Worm (Caenorhabditis elegans) whole organism, midembryonic: ENCODE results near the gene F54D12.7.

Source experiments
- T22C8.4 ChIP-seq: fragments of 200-800 bp; sonication (Bioruptor generic); IDR thresholded peaks from 2 replicates; pipeline ENCODE4 v1.3.6; 2022; ENCODE audit warnings: missing genetic modification characterization, missing compliant biosample characterization
- cog-1 ChIP-seq: sonication (generic microtip); optimal IDR thresholded peaks from 2 replicates; lab custom pipeline; 2016; ENCODE audit warnings: missing genetic modification characterization, missing compliant biosample characterization
- flt-1 ChIP-seq: fragments of 200-800 bp; sonication (Bioruptor generic); IDR thresholded peaks from 2 replicates; pipeline ENCODE4 v1.3.6; 2022; ENCODE audit warnings: missing genetic modification characterization, missing compliant biosample characterization
- klf-2 ChIP-seq: fragments of 200-800 bp; sonication (Bioruptor generic); conservative IDR thresholded peaks from 2 replicates; pipeline ENCODE4 v1.3.6; 2022; ENCODE audit warnings: missing genetic modification reagents, missing genetic modification characterization, missing compliant biosample characterization
- med-1 ChIP-seq: sonication (generic microtip); optimal IDR thresholded peaks from 2 replicates; lab custom pipeline; 2017; ENCODE audit warnings: missing genetic modification characterization, mild to moderate bottlenecking, missing compliant biosample characterization, antibody characterized with exemption, missing genetic modification reagents; ENCODE audit not compliant: insufficient read depth
- ref-1 ChIP-seq: fragments of 200-800 bp; sonication (Bioruptor generic); conservative IDR thresholded peaks from 2 replicates; pipeline ENCODE4 v1.3.6; 2022; ENCODE audit warnings: missing genetic modification reagents, missing genetic modification characterization, missing compliant biosample characterization
- tab-1 ChIP-seq: fragments of 200-800 bp; sonication (Bioruptor generic); IDR thresholded peaks from 2 replicates; pipeline ENCODE4 v1.3.6; 2022; ENCODE audit warnings: missing genetic modification characterization, missing compliant biosample characterization
- ztf-23 ChIP-seq: fragments of 200-800 bp; sonication (Bioruptor generic); IDR thresholded peaks from 2 replicates; pipeline ENCODE4 v1.3.6; 2022; ENCODE audit warnings: missing genetic modification reagents, missing genetic modification characterization, missing compliant biosample characterization
- ztf-29 ChIP-seq: fragments of 200-800 bp; sonication (Bioruptor generic); IDR thresholded peaks from 2 replicates; pipeline ENCODE4 v1.3.6; 2022; ENCODE audit warnings: missing genetic modification reagents, missing genetic modification characterization, missing compliant biosample characterization

The F54D12.7 gene

ce11 chrII:1385280-1385679 lies at the start of gene F54D12.7:
F54D12.7 (minus strand) TSS chrII:1385380.
- no peak for TF ChIP-seq ztf-29 (GFP tag; lab: Robert Waterston, UW)
- TF ChIP-seq T22C8.4, result no peak
- no peak for TF ChIP-seq cog-1 (tag; lab: Kevin White, UChicago)
- TF ChIP-seq tab-1 (GFP tag; lab: Robert Waterston, UW), result no peak
- no peak for TF ChIP-seq med-1 (GFP tag; lab: Kevin White, UChicago)
- no peak for TF ChIP-seq ztf-23 (GFP tag; lab: Robert Waterston, UW)

ce11 chrII:1423660-1424059 lies 38.5 kb upstream of the F54D12.7 start, which contains the start of gene Y51H7C.10:
Y51H7C.10 (minus strand) TSS chrII:1423760.
- no peak for TF ChIP-seq ztf-29 (GFP tag; lab: Robert Waterston, UW)
- no peak for TF ChIP-seq ztf-23 (GFP tag; lab: Robert Waterston, UW)
- no peak for TF ChIP-seq cog-1 (tag; lab: Kevin White, UChicago)
- no peak for TF ChIP-seq T22C8.4
- no peak for TF ChIP-seq med-1 (GFP tag; lab: Kevin White, UChicago)
- TF ChIP-seq klf-2 (GFP tag; lab: Robert Waterston, UW), result no peak
- no peak for TF ChIP-seq tab-1 (GFP tag; lab: Robert Waterston, UW)
- TF ChIP-seq flt-1 (GFP tag; lab: Robert Waterston, UW), result no peak
- no peak for TF ChIP-seq ref-1 (GFP tag; lab: Robert Waterston, UW)

ce11 chrII:1420806-1421463 lies 35.8 kb upstream of the F54D12.7 start:
- TF ChIP-seq T22C8.4 (no peak), flt-1 (GFP tag; lab: Robert Waterston, UW) (no peak), ztf-29 (GFP tag; lab: Robert Waterston, UW) (no peak), klf-2 (GFP tag; lab: Robert Waterston, UW) (no peak), med-1 (GFP tag; lab: Kevin White, UChicago) (no peak), cog-1 (tag; lab: Kevin White, UChicago) (no peak), ref-1 (GFP tag; lab: Robert Waterston, UW) (no peak), tab-1 (GFP tag; lab: Robert Waterston, UW) (no peak), ztf-23 (GFP tag; lab: Robert Waterston, UW) (no peak)

DNA sequence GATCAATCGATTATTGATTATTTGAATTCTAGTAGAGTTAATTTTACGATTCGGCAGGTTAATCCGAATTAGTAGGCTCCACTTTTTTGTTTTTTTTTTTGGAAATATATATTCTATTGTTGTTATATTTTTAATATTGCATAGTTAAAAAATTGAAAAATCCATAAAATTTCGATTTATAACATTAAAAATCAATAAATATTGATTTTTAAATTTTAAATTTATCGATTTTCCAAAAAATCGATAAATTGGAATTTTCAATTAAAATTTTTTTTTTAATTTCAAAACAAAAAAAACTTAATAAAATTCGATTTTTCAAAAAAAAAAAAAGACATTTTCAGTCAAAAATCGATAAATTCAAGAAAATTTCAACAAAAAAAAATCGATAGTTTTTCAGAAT lies 34.8 kb upstream of the F54D12.7 start:
- TF ChIP-seq flt-1 (GFP tag; lab: Robert Waterston, UW) (no peak), T22C8.4 (peak; percentile 35; the same call in 1 of the 2 replicates)

ce11 chrII:1412359-1412907 lies 27.3 kb upstream of the F54D12.7 start, which contains the start of gene alkb-1:
alkb-1 (plus strand) TSS chrII:1412409.
- TF ChIP-seq T22C8.4 (peak; percentile 45; the same call in 1 of the 2 replicates), tab-1 (GFP tag; lab: Robert Waterston, UW) (no peak), ref-1 (GFP tag; lab: Robert Waterston, UW) (no peak)

DNA sequence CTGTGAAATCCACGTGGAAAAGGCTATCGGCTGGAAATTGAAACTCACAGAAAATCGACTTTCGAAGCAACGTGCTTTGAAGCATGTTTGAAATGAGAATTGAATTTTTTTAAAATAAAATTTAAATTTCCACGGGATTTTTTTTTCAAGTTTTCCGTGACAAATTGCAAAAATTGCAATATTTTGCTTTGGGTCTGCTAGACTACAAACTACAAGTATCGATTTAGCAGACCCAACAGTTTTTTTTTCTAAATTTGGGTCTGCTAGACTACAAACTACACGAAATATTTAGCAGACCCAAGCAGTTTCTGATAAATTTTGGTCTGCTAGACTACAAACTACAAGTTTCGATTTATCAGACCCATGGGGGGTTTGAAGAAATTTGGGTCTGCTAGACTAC lies 26.2 kb upstream of the F54D12.7 start, which contains the start of gene Y51H7C.9:
Gene Y51H7C.9, minus strand, starts transcription at position 101 of the 400 bp plus-strand sequence.
- TF ChIP-seq flt-1 (GFP tag; lab: Robert Waterston, UW) (no peak), ref-1 (GFP tag; lab: Robert Waterston, UW) (no peak), ztf-23 (GFP tag; lab: Robert Waterston, UW) (no peak), T22C8.4 (no peak), med-1 (GFP tag; lab: Kevin White, UChicago) (no peak), klf-2 (GFP tag; lab: Robert Waterston, UW) (no peak)

- TF ChIP-seq ref-1 (GFP tag; lab: Robert Waterston, UW) (no peak), ztf-29 (GFP tag; lab: Robert Waterston, UW) (no peak), T22C8.4 (no peak), ztf-23 (GFP tag; lab: Robert Waterston, UW) (no peak), cog-1 (tag; lab: Kevin White, UChicago) (no peak), klf-2 (GFP tag; lab: Robert Waterston, UW) (no peak), flt-1 (GFP tag; lab: Robert Waterston, UW) (no peak), tab-1 (GFP tag; lab: Robert Waterston, UW) (no peak), med-1 (GFP tag; lab: Kevin White, UChicago) (no peak)
Observed at ce11 chrII:1403056-1403455, 17.9 kb upstream of the F54D12.7 start, which contains the start of the genes Y51H7C.41 and cogc-4. Y51H7C.41 (plus strand) TSS chrII:1403321. cogc-4 (plus strand) TSS chrII:1403441.

- no peak for TF ChIP-seq cog-1 (tag; lab: Kevin White, UChicago)
- TF ChIP-seq med-1 (GFP tag; lab: Kevin White, UChicago), result no peak
- TF ChIP-seq tab-1 (GFP tag; lab: Robert Waterston, UW), result no peak
- no peak for TF ChIP-seq T22C8.4
- no peak for TF ChIP-seq flt-1 (GFP tag; lab: Robert Waterston, UW)
- TF ChIP-seq ztf-23 (GFP tag; lab: Robert Waterston, UW), result no peak
- TF ChIP-seq ztf-29 (GFP tag; lab: Robert Waterston, UW), result no peak
- TF ChIP-seq ref-1 (GFP tag; lab: Robert Waterston, UW), result no peak
- TF ChIP-seq klf-2 (GFP tag; lab: Robert Waterston, UW), result no peak
Observed at ce11 chrII:1402167-1402619, 17.0 kb upstream of the F54D12.7 start, which contains the start of gene Y51H7C.7. Y51H7C.7 (plus strand) TSS chrII:1402569.

DNA sequence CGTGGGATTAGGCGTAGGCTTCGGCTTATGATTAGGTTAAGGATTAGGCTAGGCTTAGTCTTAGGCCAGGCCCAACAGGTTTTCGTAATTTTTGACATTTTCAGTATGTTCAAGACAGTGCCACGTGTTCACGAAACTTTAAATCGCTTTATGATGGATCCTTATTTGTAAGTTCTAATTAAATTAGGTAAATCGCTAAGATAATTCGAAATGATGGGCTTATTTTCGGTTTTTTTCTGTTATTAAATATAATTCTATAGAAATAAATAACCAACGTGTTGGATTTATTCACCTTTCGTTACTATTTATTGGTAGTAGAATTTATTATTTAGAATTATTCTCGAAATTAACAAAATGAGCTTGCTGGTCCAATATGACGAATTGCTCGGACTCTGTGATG lies 16.3 kb upstream of the F54D12.7 start, which contains the start of gene Y51H7C.8:
Gene Y51H7C.8, plus strand, starts transcription at position 301 of the 400 bp plus-strand sequence.
- TF ChIP-seq klf-2 (GFP tag; lab: Robert Waterston, UW), result no peak
- TF ChIP-seq ztf-23 (GFP tag; lab: Robert Waterston, UW), result no peak
- no peak for TF ChIP-seq ztf-29 (GFP tag; lab: Robert Waterston, UW)
- no peak for TF ChIP-seq med-1 (GFP tag; lab: Kevin White, UChicago)
- no peak for TF ChIP-seq flt-1 (GFP tag; lab: Robert Waterston, UW)
- TF ChIP-seq cog-1 (tag; lab: Kevin White, UChicago), result no peak
- no peak for TF ChIP-seq ref-1 (GFP tag; lab: Robert Waterston, UW)
- no peak for TF ChIP-seq T22C8.4
- TF ChIP-seq tab-1 (GFP tag; lab: Robert Waterston, UW), result no peak
